Worm (Caenorhabditis elegans) whole organism, L4 larva: ENCODE results near the gene gei-15.

ENCODE experiments used
- ama-1 ChIP-seq: fragments of 150-350 bp; optimal IDR thresholded peaks from 2 replicates; lab custom pipeline; 2014; ENCODE audit warnings: inconsistent platforms, mixed read lengths
- lin-1 ChIP-seq: fragments of 200-800 bp; sonication (Bioruptor generic); IDR thresholded peaks from 2 replicates; pipeline ENCODE4 v1.3.6; 2022; ENCODE audit warnings: missing genetic modification reagents, missing genetic modification characterization, missing compliant biosample characterization
- lin-13 ChIP-seq: fragments of 150-350 bp; optimal IDR thresholded peaks from 2 replicates; lab custom pipeline; 2014; ENCODE audit warnings: missing biosample characterization, missing genetic modification reagents, missing genetic modification characterization
- nhr-237 ChIP-seq: sonication (generic microtip); optimal IDR thresholded peaks from 2 replicates; lab custom pipeline; 2017; ENCODE audit warnings: missing biosample characterization, missing genetic modification characterization

DNA sequence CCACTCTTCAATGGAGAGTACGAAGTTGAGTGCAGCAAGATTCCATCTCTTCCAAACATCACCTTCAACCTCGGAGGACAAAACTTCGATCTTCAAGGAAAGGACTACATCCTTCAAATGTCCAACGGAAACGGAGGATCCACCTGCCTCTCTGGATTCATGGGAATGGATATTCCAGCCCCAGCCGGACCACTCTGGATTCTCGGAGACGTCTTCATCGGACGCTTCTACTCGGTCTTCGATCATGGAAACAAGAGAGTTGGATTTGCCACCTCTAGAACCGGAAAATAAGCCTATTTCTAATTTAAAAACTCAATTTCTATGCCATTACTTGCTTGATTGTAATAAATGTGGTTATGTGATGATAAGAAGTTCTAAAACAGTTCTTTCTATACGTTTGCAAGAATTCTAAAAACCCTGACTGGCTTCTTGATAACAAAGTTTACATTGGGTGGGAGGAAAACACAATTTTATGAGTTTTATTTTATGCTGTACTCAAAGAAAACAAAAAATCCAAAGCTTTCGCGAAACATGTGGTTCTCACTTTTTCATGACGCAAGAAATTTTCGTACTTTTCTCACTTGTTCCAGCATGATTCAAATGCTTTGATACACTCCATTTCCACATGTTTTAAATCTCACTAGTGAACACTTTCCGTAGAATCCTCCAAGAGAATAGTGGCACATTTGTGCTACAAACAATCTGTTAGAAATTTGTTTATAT is 30.6 kb downstream of the gei-15 start:
- TF ChIP-seq ama-1 (lab: Kevin White, UChicago) = no peak
- TF ChIP-seq lin-1 (GFP tag; lab: Robert Waterston, UW) = no peak
- TF ChIP-seq nhr-237 (tag; lab: Kevin White, UChicago) = no peak
- TF ChIP-seq lin-13 (GFP tag; lab: Kevin White, UChicago) = no peak
